Worm (Caenorhabditis elegans) whole organism, midembryonic: ENCODE results near the gene cex-2.

Source experiments
- T22C8.4 ChIP-seq: fragments of 200-800 bp; sonication (Bioruptor generic); IDR thresholded peaks from 2 replicates; pipeline ENCODE4 v1.3.6; 2022; ENCODE audit warnings: missing genetic modification characterization, missing compliant biosample characterization
- cog-1 ChIP-seq: sonication (generic microtip); optimal IDR thresholded peaks from 2 replicates; lab custom pipeline; 2016; ENCODE audit warnings: missing genetic modification characterization, missing compliant biosample characterization
- flt-1 ChIP-seq: fragments of 200-800 bp; sonication (Bioruptor generic); IDR thresholded peaks from 2 replicates; pipeline ENCODE4 v1.3.6; 2022; ENCODE audit warnings: missing genetic modification characterization, missing compliant biosample characterization
- klf-2 ChIP-seq: fragments of 200-800 bp; sonication (Bioruptor generic); conservative IDR thresholded peaks from 2 replicates; pipeline ENCODE4 v1.3.6; 2022; ENCODE audit warnings: missing genetic modification reagents, missing genetic modification characterization, missing compliant biosample characterization
- med-1 ChIP-seq: sonication (generic microtip); optimal IDR thresholded peaks from 2 replicates; lab custom pipeline; 2017; ENCODE audit warnings: missing genetic modification characterization, mild to moderate bottlenecking, missing compliant biosample characterization, antibody characterized with exemption, missing genetic modification reagents; ENCODE audit not compliant: insufficient read depth
- ref-1 ChIP-seq: fragments of 200-800 bp; sonication (Bioruptor generic); conservative IDR thresholded peaks from 2 replicates; pipeline ENCODE4 v1.3.6; 2022; ENCODE audit warnings: missing genetic modification reagents, missing genetic modification characterization, missing compliant biosample characterization
- tab-1 ChIP-seq: fragments of 200-800 bp; sonication (Bioruptor generic); IDR thresholded peaks from 2 replicates; pipeline ENCODE4 v1.3.6; 2022; ENCODE audit warnings: missing genetic modification characterization, missing compliant biosample characterization
- ztf-23 ChIP-seq: fragments of 200-800 bp; sonication (Bioruptor generic); IDR thresholded peaks from 2 replicates; pipeline ENCODE4 v1.3.6; 2022; ENCODE audit warnings: missing genetic modification reagents, missing genetic modification characterization, missing compliant biosample characterization
- ztf-29 ChIP-seq: fragments of 200-800 bp; sonication (Bioruptor generic); IDR thresholded peaks from 2 replicates; pipeline ENCODE4 v1.3.6; 2022; ENCODE audit warnings: missing genetic modification reagents, missing genetic modification characterization, missing compliant biosample characterization

The cex-2 gene

DNA sequence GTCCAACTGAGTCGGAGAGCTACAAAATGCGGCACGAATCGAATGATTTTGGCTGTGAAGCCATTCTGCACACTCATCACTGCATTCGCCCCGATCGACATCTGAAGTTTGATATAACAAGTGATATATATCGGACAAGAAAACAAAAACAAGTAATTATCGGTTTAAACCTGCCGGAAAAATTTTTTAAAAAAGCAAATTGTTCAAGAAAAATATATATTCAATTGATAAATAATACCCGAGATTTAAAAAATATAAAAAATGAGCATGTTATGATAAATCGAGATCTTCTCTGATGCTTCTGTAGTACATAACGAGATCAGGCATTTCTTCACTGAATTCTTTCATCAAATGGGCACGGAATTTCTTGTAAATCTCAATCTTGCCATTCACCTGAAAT, 18.5 kb upstream of the cex-2 start, which contains the start of gene T09A5.5:
Gene T09A5.5, minus strand, starts transcription at position 101 of the 400 bp plus-strand sequence.
- no peak for TF ChIP-seq ref-1 (GFP tag; lab: Robert Waterston, UW)
- no peak for TF ChIP-seq klf-2 (GFP tag; lab: Robert Waterston, UW)
- no peak for TF ChIP-seq ztf-23
- no peak for TF ChIP-seq tab-1 (GFP tag; lab: Robert Waterston, UW)
- no peak for TF ChIP-seq T22C8.4 (GFP tag; lab: Robert Waterston, UW)

DNA sequence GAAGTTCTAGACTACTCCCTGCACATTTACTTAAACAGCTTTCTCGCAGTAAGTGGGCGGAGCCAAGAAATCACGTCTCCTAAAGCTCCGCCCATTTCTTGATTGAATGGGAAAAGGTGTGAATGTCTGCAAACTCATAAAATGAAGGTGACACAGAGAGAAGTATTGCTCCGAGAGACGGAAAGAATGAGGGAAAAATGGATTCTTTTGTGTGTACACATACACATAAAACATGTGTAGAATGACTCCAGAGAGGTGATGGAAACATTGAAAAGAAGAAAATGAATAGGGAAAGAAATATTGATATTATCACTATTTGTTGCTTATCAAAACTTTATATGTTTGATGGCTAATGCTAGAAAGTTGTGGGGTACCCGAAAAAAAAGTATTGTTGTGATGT, 16.3 kb upstream of the cex-2 start:
- TF ChIP-seq cog-1 (tag; lab: Kevin White, UChicago) (no peak), flt-1 (GFP tag; lab: Robert Waterston, UW) (no peak), tab-1 (GFP tag; lab: Robert Waterston, UW) (no peak), med-1 (GFP tag; lab: Kevin White, UChicago) (no peak), T22C8.4 (GFP tag; lab: Robert Waterston, UW) (no peak), ref-1 (GFP tag; lab: Robert Waterston, UW) (no peak), ztf-29 (GFP tag; lab: Robert Waterston, UW) (no peak), klf-2 (GFP tag; lab: Robert Waterston, UW) (no peak), ztf-23 (no peak)

DNA sequence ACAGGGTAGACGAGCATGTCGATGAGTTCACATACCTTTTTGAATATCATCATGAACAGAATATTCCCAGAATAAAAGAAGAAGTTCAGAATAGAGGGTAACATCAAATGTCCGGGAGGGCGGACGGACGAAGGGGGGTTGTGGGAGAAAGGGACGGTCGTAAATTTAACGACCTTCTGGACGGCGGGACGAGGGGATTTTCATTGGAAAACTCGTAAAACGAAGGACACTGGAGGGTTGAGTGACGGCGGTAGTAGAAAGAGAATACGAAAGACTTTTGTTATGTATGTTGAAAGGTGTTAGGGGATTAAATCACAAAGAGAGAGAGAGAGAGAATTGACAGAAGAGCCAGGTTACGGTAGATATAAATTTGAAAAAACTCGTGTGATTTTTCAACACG, 15.4 kb upstream of the cex-2 start:
- TF ChIP-seq med-1 (GFP tag; lab: Kevin White, UChicago), result no peak
- no peak for TF ChIP-seq cog-1 (tag; lab: Kevin White, UChicago)
- no peak for TF ChIP-seq klf-2 (GFP tag; lab: Robert Waterston, UW)
- no peak for TF ChIP-seq ztf-23
- no peak for TF ChIP-seq flt-1 (GFP tag; lab: Robert Waterston, UW)
- TF ChIP-seq ztf-29 (GFP tag; lab: Robert Waterston, UW), result no peak
- TF ChIP-seq tab-1 (GFP tag; lab: Robert Waterston, UW), result no peak
- TF ChIP-seq ref-1 (GFP tag; lab: Robert Waterston, UW), result no peak
- TF ChIP-seq T22C8.4 (GFP tag; lab: Robert Waterston, UW), result no peak

DNA sequence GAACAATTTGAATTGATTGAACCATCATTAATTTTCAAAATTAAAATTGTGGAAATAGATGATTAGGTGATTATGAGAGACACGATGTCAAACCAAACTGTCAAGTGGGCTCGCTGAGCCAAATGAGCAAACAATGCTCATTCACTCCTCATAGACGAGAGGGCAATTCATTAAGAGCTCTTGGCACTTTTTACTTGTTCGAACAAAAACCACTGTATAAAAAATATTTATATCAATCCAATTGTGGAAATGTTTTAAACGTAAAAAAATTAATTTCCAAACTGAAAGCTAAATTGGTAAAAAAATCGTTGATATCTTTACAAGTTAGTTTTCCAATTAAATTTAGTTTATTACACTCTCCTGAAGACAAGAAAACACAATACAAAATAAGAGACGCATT, 14.5 kb upstream of the cex-2 start, which contains the start of gene acr-7:
Gene acr-7, minus strand, starts transcription at position 101 of the 400 bp plus-strand sequence.
- TF ChIP-seq flt-1 (GFP tag; lab: Robert Waterston, UW), result no peak
- no peak for TF ChIP-seq klf-2 (GFP tag; lab: Robert Waterston, UW)
- TF ChIP-seq ztf-29 (GFP tag; lab: Robert Waterston, UW), result no peak
- TF ChIP-seq ztf-23, result no peak
- no peak for TF ChIP-seq tab-1 (GFP tag; lab: Robert Waterston, UW)
- no peak for TF ChIP-seq med-1 (GFP tag; lab: Kevin White, UChicago)
- TF ChIP-seq T22C8.4 (GFP tag; lab: Robert Waterston, UW), result no peak
- TF ChIP-seq cog-1 (tag; lab: Kevin White, UChicago), result no peak
- TF ChIP-seq ref-1 (GFP tag; lab: Robert Waterston, UW), result no peak

DNA sequence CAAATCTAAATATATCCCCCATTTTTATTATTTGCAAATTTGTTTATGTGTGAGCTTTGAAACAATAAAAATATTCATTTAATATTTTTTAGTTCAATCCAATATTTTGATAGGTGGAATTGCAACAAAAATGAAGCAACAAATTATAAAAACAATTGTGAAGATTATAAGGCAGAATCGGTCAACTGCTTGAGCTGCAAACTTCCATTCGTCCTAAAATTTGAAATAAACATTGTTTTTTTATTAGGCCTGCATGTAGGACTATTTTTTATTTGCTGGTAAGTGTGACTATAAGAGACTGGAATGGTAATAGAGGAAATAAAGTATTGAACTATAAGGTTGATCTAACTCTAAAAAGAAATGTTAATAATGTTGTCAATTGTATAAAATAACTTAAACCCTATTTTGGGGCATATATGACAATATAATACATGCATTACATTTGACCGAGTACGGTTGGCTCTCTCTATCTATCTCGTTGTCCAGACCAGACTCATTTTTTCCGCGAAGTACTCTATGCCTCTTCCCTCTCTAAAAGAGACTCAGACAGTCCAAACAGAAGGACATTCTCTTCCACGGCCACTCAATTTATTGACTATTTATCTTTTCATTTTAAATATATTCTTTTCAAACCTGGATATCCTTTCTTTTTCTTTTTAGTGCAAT, 10.5 kb upstream of the cex-2 start, which contains the start of gene T09A5.4:
Gene T09A5.4, plus strand, starts transcription at position 616 of the 666 bp plus-strand sequence.
- TF ChIP-seq klf-2 (GFP tag; lab: Robert Waterston, UW) (no peak), med-1 (GFP tag; lab: Kevin White, UChicago) (no peak), T22C8.4 (GFP tag; lab: Robert Waterston, UW) (no peak), ztf-23 (no peak), tab-1 (GFP tag; lab: Robert Waterston, UW) (no peak), flt-1 (GFP tag; lab: Robert Waterston, UW) (no peak), cog-1 (tag; lab: Kevin White, UChicago) (no peak), ztf-29 (GFP tag; lab: Robert Waterston, UW) (no peak), ref-1 (GFP tag; lab: Robert Waterston, UW) (no peak)

DNA sequence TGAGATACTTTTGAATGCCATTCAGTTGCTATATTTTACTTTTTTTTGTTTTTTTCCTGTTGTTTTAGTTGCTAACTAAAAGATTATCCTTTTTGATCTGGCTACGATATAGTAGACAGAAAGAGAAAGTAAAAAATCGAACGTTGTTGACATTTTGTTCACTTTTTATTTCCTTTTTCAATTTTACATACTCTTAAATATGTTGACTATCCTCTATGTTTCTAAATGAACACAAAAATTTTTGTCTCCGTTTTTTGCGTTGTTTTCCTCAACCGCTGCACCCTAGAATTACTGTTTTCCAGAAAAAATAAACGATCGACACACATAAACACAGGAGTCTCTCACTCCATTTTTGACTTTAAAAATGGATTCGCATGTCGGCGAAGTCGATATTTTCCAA, 6.8 kb upstream of the cex-2 start, which contains the start of gene klp-3:
Gene klp-3, plus strand, starts transcription at position 301 of the 400 bp plus-strand sequence.
- no peak for TF ChIP-seq T22C8.4 (GFP tag; lab: Robert Waterston, UW)
- no peak for TF ChIP-seq flt-1 (GFP tag; lab: Robert Waterston, UW)
- TF ChIP-seq cog-1 (tag; lab: Kevin White, UChicago), result no peak
- no peak for TF ChIP-seq ref-1 (GFP tag; lab: Robert Waterston, UW)
- TF ChIP-seq tab-1 (GFP tag; lab: Robert Waterston, UW), result no peak
- TF ChIP-seq ztf-23, result no peak
- TF ChIP-seq ztf-29 (GFP tag; lab: Robert Waterston, UW), result no peak
- no peak for TF ChIP-seq klf-2 (GFP tag; lab: Robert Waterston, UW)
- TF ChIP-seq med-1 (GFP tag; lab: Kevin White, UChicago), result no peak

DNA sequence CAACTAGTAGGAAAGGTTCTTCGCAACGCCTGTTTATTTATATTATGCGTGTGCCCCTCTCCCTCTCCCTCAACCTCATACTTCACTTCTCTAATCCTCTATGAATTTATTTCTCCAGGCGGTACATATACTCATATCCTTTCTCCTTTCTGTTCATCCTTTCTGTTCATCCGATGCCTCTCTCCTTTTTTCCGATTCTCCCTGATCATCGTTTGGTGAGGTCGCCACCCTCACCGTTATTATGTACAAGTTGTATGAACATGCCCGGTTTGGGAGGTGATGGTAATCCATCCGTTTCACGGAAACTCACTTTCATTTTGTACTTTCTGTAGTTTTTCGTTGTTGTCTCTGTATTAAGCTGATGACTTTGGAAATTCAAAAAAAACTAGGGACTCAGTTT, 4.5 kb upstream of the cex-2 start:
- TF ChIP-seq T22C8.4 (GFP tag; lab: Robert Waterston, UW) (no peak), ztf-23 (no peak), cog-1 (tag; lab: Kevin White, UChicago) (no peak), ref-1 (GFP tag; lab: Robert Waterston, UW) (no peak), tab-1 (GFP tag; lab: Robert Waterston, UW) (no peak), med-1 (GFP tag; lab: Kevin White, UChicago) (no peak), ztf-29 (GFP tag; lab: Robert Waterston, UW) (no peak), flt-1 (GFP tag; lab: Robert Waterston, UW) (no peak), klf-2 (GFP tag; lab: Robert Waterston, UW) (no peak)

DNA sequence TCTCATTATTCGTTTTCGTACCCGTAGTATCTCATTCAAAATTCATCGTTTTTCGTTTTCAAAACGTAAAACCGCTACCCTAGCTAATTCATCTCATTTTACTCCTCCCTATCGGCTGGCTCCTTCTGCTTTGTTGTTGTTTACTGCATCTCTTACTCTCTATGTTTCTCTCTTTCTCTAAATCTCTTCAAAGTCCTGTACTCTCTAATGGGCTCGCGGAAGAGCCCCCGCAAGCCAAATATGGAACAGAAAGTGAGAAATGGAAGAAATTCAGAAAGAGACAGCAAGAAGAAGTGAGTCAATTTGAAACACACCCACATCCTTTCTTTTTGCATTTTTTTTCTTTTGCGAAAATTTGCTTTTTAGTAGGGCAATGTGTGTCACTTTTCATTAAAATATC, 3.4 kb upstream of the cex-2 start:
- TF ChIP-seq ztf-29 (GFP tag; lab: Robert Waterston, UW) (no peak), med-1 (GFP tag; lab: Kevin White, UChicago) (no peak), T22C8.4 (GFP tag; lab: Robert Waterston, UW) (no peak), flt-1 (GFP tag; lab: Robert Waterston, UW) (no peak), ztf-23 (no peak), cog-1 (tag; lab: Kevin White, UChicago) (no peak), klf-2 (GFP tag; lab: Robert Waterston, UW) (no peak), ref-1 (GFP tag; lab: Robert Waterston, UW) (no peak), tab-1 (GFP tag; lab: Robert Waterston, UW) (no peak)
